Fruit fly (Drosophila melanogaster) whole organism, embryonic: ENCODE data around the gene CG31231.
A peak's percentile ranks its signal among the peaks of the same experiment; 100 is the strongest.

Experiments used
- Antp ChIP-seq: fragments of 200-800 bp; sonication (Bioruptor generic); optimal IDR thresholded peaks from 3 replicates; lab custom pipeline; 2016; ENCODE audit warnings: missing biosample characterization, missing genetic modification characterization
- Atf6 ChIP-seq: fragments of 200-800 bp; sonication (Bioruptor generic); IDR thresholded peaks from 2 replicates; pipeline ENCODE4 v1.3.6; 2022; ENCODE audit warnings: missing biosample characterization, missing genetic modification characterization
- CG10321 ChIP-seq: fragments of 200-800 bp; sonication (Bioruptor generic); IDR thresholded peaks from 2 replicates; pipeline ENCODE4 v1.3.6; 2022; ENCODE audit warnings: missing biosample characterization, missing genetic modification characterization
- CG11504 ChIP-seq: fragments of 200-800 bp; sonication (Bioruptor generic); optimal IDR thresholded peaks from 3 replicates; lab custom pipeline; 2019; ENCODE audit warnings: missing biosample characterization, mild to moderate bottlenecking, missing genetic modification characterization, moderate library complexity
- CG11695 ChIP-seq: fragments of 200-800 bp; sonication (Bioruptor generic); IDR thresholded peaks from 3 replicates; pipeline ENCODE4 v1.3.6; 2022; ENCODE audit warnings: missing biosample characterization, missing genetic modification characterization
- CG12219 ChIP-seq: fragments of 200-800 bp; sonication (Bioruptor generic); optimal IDR thresholded peaks from 3 replicates; lab custom pipeline; 2018; ENCODE audit warnings: missing biosample characterization, mild to moderate bottlenecking, missing genetic modification characterization
- CG12236 ChIP-seq: fragments of 200-800 bp; sonication (Bioruptor generic); optimal IDR thresholded peaks from 2 replicates; lab custom pipeline; 2016; ENCODE audit warnings: missing biosample characterization, missing genetic modification characterization
- CG12769 ChIP-seq: fragments of 200-800 bp; sonication (Bioruptor generic); optimal IDR thresholded peaks from 2 replicates; lab custom pipeline; 2019; ENCODE audit warnings: missing biosample characterization, mild to moderate bottlenecking, missing genetic modification characterization, moderate library complexity
- CG13123 ChIP-seq: fragments of 200-800 bp; sonication (Bioruptor generic); optimal IDR thresholded peaks from 2 replicates; lab custom pipeline; 2016; ENCODE audit warnings: missing biosample characterization, missing genetic modification characterization
- CG14014 ChIP-seq: fragments of 200-800 bp; sonication (Bioruptor generic); IDR thresholded peaks from 2 replicates; pipeline ENCODE4 v1.3.6; 2022; ENCODE audit warnings: missing biosample characterization, missing genetic modification characterization
- CG17328 ChIP-seq: fragments of 200-800 bp; sonication (Bioruptor generic); IDR thresholded peaks from 2 replicates; pipeline ENCODE4 v1.3.6; 2022; ENCODE audit warnings: missing biosample characterization, missing genetic modification characterization
- CG17912 ChIP-seq: fragments of 200-800 bp; sonication (Bioruptor generic); optimal IDR thresholded peaks from 2 replicates; lab custom pipeline; 2018; ENCODE audit warnings: missing biosample characterization, mild to moderate bottlenecking, missing genetic modification characterization
- CG1832 ChIP-seq: fragments of 200-800 bp; sonication (Bioruptor generic); optimal IDR thresholded peaks from 2 replicates; lab custom pipeline; 2017; ENCODE audit warnings: missing biosample characterization, mild to moderate bottlenecking, missing genetic modification characterization, inconsistent platforms
- CG18764 ChIP-seq: fragments of 200-800 bp; sonication (Bioruptor generic); optimal IDR thresholded peaks from 3 replicates; lab custom pipeline; 2016; ENCODE audit warnings: missing biosample characterization, missing genetic modification characterization
- CG2202 ChIP-seq: fragments of 200-800 bp; sonication (Bioruptor generic); optimal IDR thresholded peaks from 2 replicates; lab custom pipeline; 2018; ENCODE audit warnings: missing biosample characterization, mild to moderate bottlenecking, missing genetic modification characterization
- CG2678 ChIP-seq: fragments of 200-800 bp; sonication (Bioruptor generic); optimal IDR thresholded peaks from 3 replicates; lab custom pipeline; 2019; ENCODE audit warnings: missing biosample characterization, mild to moderate bottlenecking, missing genetic modification characterization, moderate library complexity
- CG32767 ChIP-seq: fragments of 200-800 bp; sonication (Bioruptor generic); IDR thresholded peaks from 2 replicates; pipeline ENCODE4 v1.3.6; 2022; ENCODE audit warnings: missing biosample characterization, missing genetic modification characterization
- CG32772 ChIP-seq: fragments of 200-800 bp; sonication (Bioruptor generic); IDR thresholded peaks from 2 replicates; pipeline ENCODE4 v1.3.6; 2022; ENCODE audit warnings: missing biosample characterization, missing genetic modification characterization
- CG4360 ChIP-seq: fragments of 200-800 bp; sonication (Bioruptor generic); IDR thresholded peaks from 2 replicates; pipeline ENCODE4 v1.3.6; 2022; ENCODE audit warnings: missing biosample characterization, missing genetic modification characterization
- CG5245 ChIP-seq: fragments of 200-800 bp; sonication (Bioruptor generic); optimal IDR thresholded peaks from 3 replicates; lab custom pipeline; 2016; ENCODE audit warnings: missing biosample characterization, missing genetic modification characterization
- CG6175 ChIP-seq: fragments of 200-800 bp; sonication (Bioruptor generic); IDR thresholded peaks from 3 replicates; pipeline ENCODE4 v1.3.6; 2022; ENCODE audit warnings: missing biosample characterization, missing genetic modification characterization
- CG6254 ChIP-seq: fragments of 200-800 bp; sonication (Bioruptor generic); optimal IDR thresholded peaks from 3 replicates; lab custom pipeline; 2017; ENCODE audit warnings: mild to moderate bottlenecking, missing biosample characterization, missing genetic modification reagents, missing genetic modification characterization
- CG7987 ChIP-seq: fragments of 200-800 bp; sonication (Bioruptor generic); optimal IDR thresholded peaks from 2 replicates; lab custom pipeline; 2018; ENCODE audit warnings: missing biosample characterization, mild to moderate bottlenecking, missing genetic modification characterization, moderate library complexity
- CG9437 ChIP-seq: fragments of 200-800 bp; sonication (Bioruptor generic); optimal IDR thresholded peaks from 2 replicates; lab custom pipeline; 2018; ENCODE audit warnings: missing biosample characterization, mild to moderate bottlenecking, missing genetic modification characterization
- CoRest ChIP-seq: fragments of 200-800 bp; sonication (Bioruptor generic); optimal IDR thresholded peaks from 3 replicates; lab custom pipeline; 2018; ENCODE audit warnings: missing biosample characterization, mild to moderate bottlenecking, missing genetic modification characterization, moderate library complexity
- Dbx ChIP-seq: fragments of 200-800 bp; sonication (Bioruptor generic); IDR thresholded peaks from 3 replicates; pipeline ENCODE4 v1.3.6; 2022; ENCODE audit warnings: missing biosample characterization, missing genetic modification characterization
- Dll ChIP-seq: fragments of 200-800 bp; sonication (Bioruptor generic); IDR thresholded peaks from 4 replicates; pipeline ENCODE4 v1.3.6; 2022; ENCODE audit warnings: missing biosample characterization, missing genetic modification characterization; ENCODE audit not compliant: partially characterized antibody
- GATAe ChIP-seq: fragments of 200-800 bp; sonication (Bioruptor generic); conservative IDR thresholded peaks from 2 replicates; pipeline ENCODE4 v1.3.6; 2022; ENCODE audit warnings: missing biosample characterization, missing genetic modification characterization
- HLH4C ChIP-seq: fragments of 200-800 bp; sonication (Bioruptor generic); IDR thresholded peaks from 3 replicates; pipeline ENCODE4 v1.3.6; 2022; ENCODE audit warnings: missing biosample characterization, missing genetic modification characterization; ENCODE audit not compliant: partially characterized antibody
- HLHmδ ChIP-seq: fragments of 200-800 bp; sonication (Bioruptor generic); optimal IDR thresholded peaks from 2 replicates; lab custom pipeline; 2018; ENCODE audit warnings: missing biosample characterization, mild to moderate bottlenecking, missing genetic modification characterization, moderate library complexity
- Sox100B ChIP-seq: fragments of 200-800 bp; sonication (Bioruptor generic); optimal IDR thresholded peaks from 3 replicates; lab custom pipeline; 2018; ENCODE audit warnings: missing biosample characterization, mild to moderate bottlenecking, missing genetic modification characterization
- Tbp ChIP-seq: fragments of >200 bp; optimal IDR thresholded peaks from 2 replicates; lab custom pipeline; 2018; ENCODE audit warnings: missing biosample characterization, missing genetic modification characterization
- Xbp1 ChIP-seq: fragments of 200-800 bp; sonication (Bioruptor generic); optimal IDR thresholded peaks from 3 replicates; lab custom pipeline; 2016; ENCODE audit warnings: missing biosample characterization, mild to moderate bottlenecking, missing genetic modification characterization
- ash1 ChIP-seq: fragments of 200-800 bp; sonication (Bioruptor generic); optimal IDR thresholded peaks from 2 replicates; lab custom pipeline; 2018; ENCODE audit warnings: missing biosample characterization, mild to moderate bottlenecking, missing genetic modification characterization
- btn ChIP-seq: fragments of 200-800 bp; sonication (Bioruptor generic); optimal IDR thresholded peaks from 2 replicates; lab custom pipeline; 2016; ENCODE audit warnings: missing biosample characterization, missing genetic modification characterization
- chinmo ChIP-seq: fragments of 200-800 bp; sonication (Bioruptor generic); IDR thresholded peaks from 4 replicates; pipeline ENCODE4 v1.3.6; 2022; ENCODE audit warnings: missing biosample characterization, missing genetic modification characterization; ENCODE audit not compliant: partially characterized antibody
- eve ChIP-seq, 2 experiments: fragments of >200 bp; optimal IDR thresholded peaks; 2 replicates each; lab custom pipeline; 2017; ENCODE audit warnings: missing biosample characterization in 2 of 2, missing genetic modification characterization in 2 of 2
- fd102C ChIP-seq: fragments of 200-800 bp; sonication (Bioruptor generic); optimal IDR thresholded peaks from 2 replicates; lab custom pipeline; 2018; ENCODE audit warnings: missing biosample characterization, mild to moderate bottlenecking, missing genetic modification characterization, moderate library complexity
- fu2 ChIP-seq: fragments of 200-800 bp; sonication (Bioruptor generic); optimal IDR thresholded peaks from 2 replicates; lab custom pipeline; 2016; ENCODE audit warnings: missing biosample characterization, missing genetic modification characterization
- gcm ChIP-seq: fragments of 200-800 bp; sonication (Bioruptor generic); optimal IDR thresholded peaks from 2 replicates; lab custom pipeline; 2019; ENCODE audit warnings: missing biosample characterization, mild to moderate bottlenecking, missing genetic modification characterization, moderate library complexity
- grau ChIP-seq: fragments of 200-800 bp; optimal IDR thresholded peaks from 3 replicates; lab custom pipeline; 2019; ENCODE audit warnings: missing biosample characterization, mild to moderate bottlenecking, missing genetic modification characterization, moderate library complexity
- gsb ChIP-seq: fragments of 200-800 bp; sonication (Bioruptor generic); IDR thresholded peaks from 2 replicates; pipeline ENCODE4 v1.3.6; 2022; ENCODE audit warnings: missing biosample characterization, missing genetic modification characterization
- mam ChIP-seq: fragments of 200-800 bp; sonication (Bioruptor generic); optimal IDR thresholded peaks from 3 replicates; lab custom pipeline; 2016; ENCODE audit warnings: missing biosample characterization, missing genetic modification characterization
- nau ChIP-seq: fragments of 200-800 bp; sonication (Bioruptor generic); optimal IDR thresholded peaks from 3 replicates; lab custom pipeline; 2017; ENCODE audit warnings: missing biosample characterization, mild to moderate bottlenecking, missing genetic modification characterization, missing genetic modification reagents
- pita ChIP-seq: fragments of 200-800 bp; sonication (Bioruptor generic); optimal IDR thresholded peaks from 2 replicates; lab custom pipeline; 2017; ENCODE audit warnings: missing biosample characterization, mild to moderate bottlenecking, missing genetic modification characterization
- sim ChIP-seq: fragments of 200-800 bp; sonication (Bioruptor generic); IDR thresholded peaks from 2 replicates; pipeline ENCODE4 v1.3.6; 2022; ENCODE audit warnings: missing biosample characterization, missing genetic modification characterization
- sima ChIP-seq: fragments of 200-800 bp; sonication (Bioruptor generic); optimal IDR thresholded peaks from 2 replicates; lab custom pipeline; 2016; ENCODE audit warnings: missing biosample characterization, missing genetic modification characterization
- slbo ChIP-seq: fragments of 200-800 bp; sonication (Bioruptor generic); IDR thresholded peaks from 2 replicates; pipeline ENCODE4 v1.3.6; 2022; ENCODE audit warnings: missing biosample characterization, missing genetic modification characterization
- slp2 ChIP-seq: fragments of 200-800 bp; sonication (Bioruptor generic); optimal IDR thresholded peaks from 2 replicates; lab custom pipeline; 2016; ENCODE audit warnings: missing biosample characterization, missing genetic modification characterization
- ssp ChIP-seq: fragments of 200-800 bp; sonication (Bioruptor generic); IDR thresholded peaks from 2 replicates; pipeline ENCODE4 v1.3.6; 2022; ENCODE audit warnings: missing biosample characterization, missing genetic modification characterization
- tna ChIP-seq: fragments of 200-800 bp; sonication (Bioruptor generic); IDR thresholded peaks from 2 replicates; pipeline ENCODE4 v1.3.6; 2022; ENCODE audit warnings: missing biosample characterization, missing genetic modification characterization; ENCODE audit not compliant: partially characterized antibody
- yki ChIP-seq: fragments of >200 bp; optimal IDR thresholded peaks from 3 replicates; lab custom pipeline; 2018

CG31231 gene

dm6 chr3R:18663525-18663924, 1.6 kb upstream of the CG31231 start, which contains the start of the genes Cpsf73 and Gos28 (continued):
- TF ChIP-seq tna = no peak
- TF ChIP-seq CG11695 (GFP tag; lab: Robert Waterston, UW) = no peak
- TF ChIP-seq CG6175 (GFP tag; lab: Robert Waterston, UW) = no peak
- no peak for TF ChIP-seq sim (GFP tag; lab: Robert Waterston, UW)
- peak; percentile 6 for TF ChIP-seq Xbp1 (GFP tag; lab: Kevin White, UChicago)
- no peak for TF ChIP-seq CG2202 (tag; lab: Kevin White, UChicago)
- TF ChIP-seq CG32772 (GFP tag; lab: Robert Waterston, UW) = no peak
- TF ChIP-seq btn = no peak
- TF ChIP-seq Atf6 (GFP tag; lab: Robert Waterston, UW) = no peak
- no peak for TF ChIP-seq CG12219 (GFP tag; lab: Kevin White, UChicago)
- TF ChIP-seq Dll (GFP tag; lab: Robert Waterston, UW) = peak; percentile 60; the same call in 1 of the 4 replicates
- TF ChIP-seq fu2 = no peak
- TF ChIP-seq CG1832 (GFP tag; lab: Kevin White, UChicago) = no peak
- no peak for TF ChIP-seq fd102C (GFP tag; lab: Kevin White, UChicago)
- no peak for TF ChIP-seq yki
- TF ChIP-seq CG10321 = no peak
- TF ChIP-seq ssp (GFP tag; lab: Robert Waterston, UW) = peak; percentile 84
- no peak for TF ChIP-seq CG32767 (GFP tag; lab: Robert Waterston, UW)
- peak; percentile 47 for TF ChIP-seq CG12769 (tag; lab: Kevin White, UChicago)
- no peak for TF ChIP-seq gcm (GFP tag; lab: Kevin White, UChicago)
- no peak for TF ChIP-seq eve (GFP tag; optimal IDR thresholded peaks at IDR 0.05; lab: Kevin White, UChicago)
- no peak for TF ChIP-seq mam (GFP tag; lab: Kevin White, UChicago)
- TF ChIP-seq gsb (GFP tag; lab: Robert Waterston, UW) = no peak
- no peak for TF ChIP-seq GATAe (GFP tag; lab: Robert Waterston, UW)
- no peak for TF ChIP-seq CG17912 (GFP tag; lab: Kevin White, UChicago)
- 0 out of 2 replicates have a peak, but pooled peaks have one; percentile 33 for TF ChIP-seq CG14014 (GFP tag; lab: Robert Waterston, UW)
- no peak for TF ChIP-seq CG2678 (tag; lab: Kevin White, UChicago)
- TF ChIP-seq grau (tag; lab: Kevin White, UChicago) = peak; percentile 29
- TF ChIP-seq CG13123 (GFP tag; lab: Kevin White, UChicago) = no peak
- no peak for TF ChIP-seq CG5245 (GFP tag; lab: Kevin White, UChicago)
- peak; percentile 49 for TF ChIP-seq slbo
- no peak for TF ChIP-seq chinmo (GFP tag; lab: Robert Waterston, UW)
- no peak for TF ChIP-seq CG7987 (GFP tag; lab: Kevin White, UChicago)
- no peak for TF ChIP-seq pita
- TF ChIP-seq slp2 (GFP tag; lab: Kevin White, UChicago) = peak; percentile 13
- no peak for TF ChIP-seq Sox100B
- no peak for TF ChIP-seq HLHmδ (GFP tag; lab: Kevin White, UChicago)
- TF ChIP-seq nau (GFP tag; lab: Kevin White, UChicago) = no peak
- TF ChIP-seq ash1 (GFP tag; lab: Kevin White, UChicago) = no peak
- no peak for TF ChIP-seq Dbx
- no peak for TF ChIP-seq HLH4C (GFP tag; lab: Robert Waterston, UW)
- TF ChIP-seq CG12236 (GFP tag; lab: Kevin White, UChicago) = no peak
- no peak for TF ChIP-seq CG18764 (GFP tag; lab: Kevin White, UChicago)
- TF ChIP-seq sima (GFP tag; lab: Kevin White, UChicago) = no peak
- TF ChIP-seq CG4360 (GFP tag; lab: Robert Waterston, UW) = no peak
- TF ChIP-seq CG6254 (GFP tag; lab: Kevin White, UChicago) = no peak
- no peak for TF ChIP-seq Antp (GFP tag; lab: Kevin White, UChicago)
- no peak for TF ChIP-seq Tbp (GFP tag; lab: Kevin White, UChicago)
- TF ChIP-seq CoRest (tag; lab: Kevin White, UChicago) = peak; percentile 33
- no peak for TF ChIP-seq CG9437 (GFP tag; lab: Kevin White, UChicago)
- peak; percentile 67 for TF ChIP-seq CG11504 (tag; lab: Kevin White, UChicago)
- TF ChIP-seq CG17328 (GFP tag; lab: Robert Waterston, UW) = 0 out of 2 replicates have a peak, but pooled peaks have one; percentile 25
